Fruit fly (Drosophila melanogaster) whole organism, larva: Measurements from ENCODE around the gene Spn75F.

Experiments
- noc ChIP-seq: fragments of 200-800 bp; sonication (Bioruptor generic); optimal IDR thresholded peaks from 3 replicates; lab custom pipeline; 2019; ENCODE audit warnings: missing biosample characterization, mild to moderate bottlenecking, missing genetic modification characterization, moderate library complexity

The Spn75F gene

DNA sequence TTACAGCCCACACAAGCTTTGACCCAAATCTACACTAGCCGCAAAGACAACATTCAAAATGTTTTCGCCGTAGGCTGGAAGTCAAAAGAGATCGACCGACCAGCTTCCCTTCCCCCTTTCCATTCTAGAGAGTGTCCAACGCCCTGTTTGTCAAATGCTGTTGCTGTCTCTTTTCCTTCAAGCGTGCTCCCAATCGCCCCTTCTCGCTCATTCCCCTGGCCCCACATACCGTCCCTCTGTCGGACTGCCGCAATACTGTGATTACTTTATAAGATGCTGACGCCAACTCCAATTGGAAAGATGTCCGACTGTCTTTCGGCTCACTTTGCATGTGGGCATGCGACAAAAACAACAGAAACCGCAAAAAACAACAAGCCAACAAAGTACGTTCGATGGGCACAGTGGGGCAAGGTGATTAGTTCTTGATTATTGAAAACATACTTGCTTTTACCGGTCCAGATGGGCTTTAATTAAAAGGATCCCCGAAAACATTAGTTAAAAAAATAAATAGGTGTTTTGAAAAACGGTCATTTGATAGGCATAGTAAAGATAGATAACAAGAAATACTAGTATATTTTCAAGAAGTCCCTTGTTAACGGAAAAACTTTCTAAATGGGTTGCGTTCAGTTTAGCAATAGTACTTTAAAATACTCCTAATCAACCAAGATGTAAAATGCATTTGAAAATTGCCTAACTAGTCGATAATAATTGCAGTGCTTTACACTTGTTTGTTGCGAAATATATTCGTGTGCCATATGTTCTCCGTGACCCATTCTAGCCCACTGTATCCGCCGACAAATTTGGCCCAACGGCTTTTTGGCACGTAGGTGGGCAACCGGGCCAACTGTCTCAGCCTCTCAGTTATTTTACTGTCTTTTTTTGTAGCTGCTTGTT lies 49.4 kb downstream of the Spn75F start:
- peak; percentile 31 for TF ChIP-seq noc (tag; lab: Kevin White, UChicago)

DNA sequence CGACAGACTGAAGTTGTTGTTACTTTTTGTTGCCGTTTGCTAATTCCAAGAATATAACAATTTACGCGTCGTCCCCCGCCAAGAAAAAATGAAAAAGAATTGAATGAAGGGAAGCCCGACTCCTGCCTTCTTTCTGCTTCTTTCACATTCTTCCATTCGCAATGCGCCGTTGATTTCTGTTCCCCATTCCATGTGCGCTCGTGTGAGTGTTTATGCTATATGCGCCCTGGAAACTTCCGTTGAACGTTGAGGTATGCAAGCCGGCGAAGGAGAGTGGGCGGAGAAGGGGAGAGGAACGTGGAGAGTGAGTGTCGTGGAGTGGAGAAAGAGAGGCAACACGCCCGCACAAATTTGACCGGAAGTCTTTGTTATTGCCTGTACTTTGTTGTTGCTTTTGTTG lies 50.4 kb downstream of the Spn75F start:
- TF ChIP-seq noc (tag; lab: Kevin White, UChicago) = no peak
